Fruit fly (Drosophila melanogaster): Measurements from ENCODE around the gene OXA1L.
A peak's percentile ranks its signal among the peaks of the same experiment; 100 is the strongest.

Gene OXA1L

dm6 chr3L:10893156-10893784 is 7.0 kb upstream of the OXA1L start (continued):
- TF ChIP-seq CG13296 (GFP tag; optimal IDR thresholded peaks at IDR 0.05), result peak; percentile 39
- TF ChIP-seq ro (GFP tag; IDR thresholded peaks at IDR 0.05), result no peak
- TF ChIP-seq bab2 (GFP tag; optimal IDR thresholded peaks at IDR 0.05), result no peak
- TF ChIP-seq Mad (GFP tag; optimal IDR thresholded peaks at IDR 0.05), result no peak
- TF ChIP-seq chinmo (GFP tag; IDR thresholded peaks at IDR 0.05; ENCODE audit: partially characterized antibody), result peak; percentile 94; the same call in 3 of the 4 replicates
- no peak for TF ChIP-seq en (GFP tag; optimal IDR thresholded peaks at IDR 0.05)
- no peak for TF ChIP-seq Elba2 (GFP tag; optimal IDR thresholded peaks at IDR 0.05)
- no peak for TF ChIP-seq CG10462 (GFP tag; optimal IDR thresholded peaks at IDR 0.05)
- peak; percentile 65 for TF ChIP-seq CG15269 (tag; optimal IDR thresholded peaks at IDR 0.05)
- TF ChIP-seq CG30403 (GFP tag; optimal IDR thresholded peaks at IDR 0.05), result peak; percentile 22
- TF ChIP-seq Atf3 (GFP tag; optimal IDR thresholded peaks at IDR 0.05), result no peak
- TF ChIP-seq CG12219 (GFP tag; optimal IDR thresholded peaks at IDR 0.05), result no peak
- TF ChIP-seq Stat92E (GFP tag; optimal IDR thresholded peaks at IDR 0.05), result no peak
- peak; percentile 81 for TF ChIP-seq CG11504 (tag; optimal IDR thresholded peaks at IDR 0.05)
- TF ChIP-seq Optix (GFP tag; IDR thresholded peaks at IDR 0.05), result no peak
- TF ChIP-seq chif (GFP tag; optimal IDR thresholded peaks at IDR 0.05), result no peak
- peak; percentile 60 for TF ChIP-seq B-H2 (GFP tag; optimal IDR thresholded peaks at IDR 0.05)
- no peak for TF ChIP-seq Bteb2 (GFP tag; optimal IDR thresholded peaks at IDR 0.05)
- no peak for TF ChIP-seq CG12942 (GFP tag; optimal IDR thresholded peaks at IDR 0.05)
- TF ChIP-seq Dip3 (GFP tag; optimal IDR thresholded peaks at IDR 0.05), result no peak
- peak; percentile 45 for TF ChIP-seq sug (tag; optimal IDR thresholded peaks at IDR 0.05)
- no peak for TF ChIP-seq fd64A (GFP tag; optimal IDR thresholded peaks at IDR 0.05)
- no peak for TF ChIP-seq CG9817 (tag; optimal IDR thresholded peaks at IDR 0.05)
- no peak for TF ChIP-seq CG11456 (GFP tag; IDR thresholded peaks at IDR 0.05)
- no peak for TF ChIP-seq Sry-δ (GFP tag; optimal IDR thresholded peaks at IDR 0.05)
- TF ChIP-seq schlank (tag; optimal IDR thresholded peaks at IDR 0.05), result no peak
- TF ChIP-seq Vsx1 (GFP tag; optimal IDR thresholded peaks at IDR 0.05), result peak; percentile 39
- TF ChIP-seq CG6854 (GFP tag; optimal IDR thresholded peaks at IDR 0.05), result no peak
- TF ChIP-seq Lpt (GFP tag; optimal IDR thresholded peaks at IDR 0.05), result no peak
- peak; percentile 49 for TF ChIP-seq CG10979 (tag; optimal IDR thresholded peaks at IDR 0.05)
- no peak for TF ChIP-seq CG10654 (GFP tag; optimal IDR thresholded peaks at IDR 0.05)
- TF ChIP-seq CG7963 (GFP tag; IDR thresholded peaks at IDR 0.05; ENCODE audit: partially characterized antibody), result no peak
- peak in 1 of 2 experiments; percentile 37 for TF ChIP-seq bsh (GFP tag; optimal IDR thresholded peaks at IDR 0.05)
- TF ChIP-seq vnd (GFP tag; IDR thresholded peaks at IDR 0.05; ENCODE audit: partially characterized antibody), result no peak
- no peak for TF ChIP-seq Max (GFP tag; optimal IDR thresholded peaks at IDR 0.05)
- no peak for TF ChIP-seq Atf-2 (GFP tag; optimal IDR thresholded peaks at IDR 0.05)
- peak; percentile 81 for TF ChIP-seq CG8924 (tag; optimal IDR thresholded peaks at IDR 0.05)
- TF ChIP-seq ftz-f1 (GFP tag; optimal IDR thresholded peaks at IDR 0.05), result no peak
- no peak for TF ChIP-seq CG2202 (tag; optimal IDR thresholded peaks at IDR 0.05)
- no peak for TF ChIP-seq CG4360 (GFP tag; IDR thresholded peaks at IDR 0.05)
- no peak for TF ChIP-seq CG14050 (GFP tag; IDR thresholded peaks at IDR 0.05)
- TF ChIP-seq exex (tag; optimal IDR thresholded peaks at IDR 0.05), result no peak
- no peak for TF ChIP-seq eyg (GFP tag; optimal IDR thresholded peaks at IDR 0.05)
- peak; percentile 5 for TF ChIP-seq CTCF (GFP tag; optimal IDR thresholded peaks at IDR 0.05)
- peak; percentile 34 for TF ChIP-seq Ets65A (GFP tag)
- no peak for TF ChIP-seq gcm2 (GFP tag; optimal IDR thresholded peaks at IDR 0.05)
- no peak for TF ChIP-seq CG13123 (GFP tag; optimal IDR thresholded peaks at IDR 0.05)
- TF ChIP-seq Ravus (GFP tag; IDR thresholded peaks at IDR 0.05), result no peak
- TF ChIP-seq Nf-YC (tag; optimal IDR thresholded peaks at IDR 0.05), result peak; percentile 62
- TF ChIP-seq CG17361 (GFP tag; IDR thresholded peaks at IDR 0.05), result peak; percentile 85
- no peak for TF ChIP-seq Camta (GFP tag; optimal IDR thresholded peaks at IDR 0.05)
